Worm (Caenorhabditis elegans) whole organism, L3 larva: ENCODE results near the gene ahsa-1.

Experiments used
- R02D3.7 ChIP-seq: fragments of 150-350 bp; optimal IDR thresholded peaks from 2 replicates; lab custom pipeline; 2014; ENCODE audit warnings: missing biosample characterization, missing genetic modification characterization
- ZK546.5 ChIP-seq: sonication (generic microtip); optimal IDR thresholded peaks from 2 replicates; lab custom pipeline; 2017; ENCODE audit warnings: missing biosample characterization, missing genetic modification characterization
- aly-2 ChIP-seq: fragments of 150-350 bp; optimal IDR thresholded peaks from 2 replicates; lab custom pipeline; 2014; ENCODE audit warnings: missing biosample characterization, missing genetic modification characterization
- ceh-82 ChIP-seq: fragments of 150-350 bp; optimal IDR thresholded peaks from 2 replicates; lab custom pipeline; 2014; ENCODE audit warnings: missing biosample characterization, missing genetic modification characterization
- daf-12 ChIP-seq: fragments of 150-350 bp; optimal IDR thresholded peaks from 2 replicates; lab custom pipeline; 2014; ENCODE audit warnings: missing biosample characterization, missing genetic modification reagents, missing genetic modification characterization
- egl-27 ChIP-seq: sonication (generic microtip); optimal IDR thresholded peaks from 4 replicates; lab custom pipeline; 2017; ENCODE audit warnings: missing biosample characterization, missing genetic modification reagents, missing genetic modification characterization
- egl-5 ChIP-seq: fragments of 150-350 bp; optimal IDR thresholded peaks from 2 replicates; lab custom pipeline; 2017; ENCODE audit warnings: missing biosample characterization, missing genetic modification reagents, missing genetic modification characterization, inconsistent platforms
- elt-1 ChIP-seq: fragments of 150-350 bp; optimal IDR thresholded peaks from 2 replicates; lab custom pipeline; 2014; ENCODE audit warnings: missing biosample characterization, missing genetic modification characterization
- elt-2 ChIP-seq: sonication (generic microtip); optimal IDR thresholded peaks from 2 replicates; lab custom pipeline; 2016; ENCODE audit warnings: missing genetic modification reagents, mild to moderate bottlenecking, missing genetic modification characterization, missing compliant biosample characterization
- elt-3 ChIP-seq, 3 experiments: fragments of 150-350 bp in 1 of 3; sonication (generic microtip) in 2 of 3; optimal IDR thresholded peaks; 2 replicates in 2 of 3; 4 replicates in 1 of 3; lab custom pipeline; 2014 to 2017; ENCODE audit warnings: missing biosample characterization in 3 of 3, missing genetic modification characterization in 3 of 3
- eor-1 ChIP-seq, 2 experiments: fragments of 150-350 bp; optimal IDR thresholded peaks; 2 replicates each; lab custom pipeline; 2014 to 2018; ENCODE audit warnings: missing biosample characterization in 2 of 2, missing genetic modification characterization in 2 of 2
- fkh-10 ChIP-seq: sonication (generic microtip); optimal IDR thresholded peaks from 2 replicates; lab custom pipeline; 2017; ENCODE audit warnings: missing biosample characterization, missing genetic modification reagents, missing genetic modification characterization
- fkh-2 ChIP-seq: fragments of 150-350 bp; optimal IDR thresholded peaks from 2 replicates; lab custom pipeline; 2014; ENCODE audit warnings: missing biosample characterization, missing genetic modification reagents, missing genetic modification characterization
- fos-1 ChIP-seq: fragments of 150-350 bp; optimal IDR thresholded peaks from 2 replicates; lab custom pipeline; 2014; ENCODE audit warnings: missing biosample characterization, missing genetic modification characterization
- hmg-11 ChIP-seq: sonication (generic microtip); optimal IDR thresholded peaks from 2 replicates; lab custom pipeline; 2016; ENCODE audit warnings: missing genetic modification characterization, missing compliant biosample characterization
- lin-39 ChIP-seq: fragments of 150-350 bp; optimal IDR thresholded peaks from 2 replicates; lab custom pipeline; 2018; ENCODE audit warnings: missing biosample characterization, missing genetic modification reagents, missing genetic modification characterization
- lsy-12 ChIP-seq: sonication (generic microtip); optimal IDR thresholded peaks from 2 replicates; lab custom pipeline; 2016; ENCODE audit warnings: mild to moderate bottlenecking, missing genetic modification characterization, missing compliant biosample characterization
- mdl-1 ChIP-seq: fragments of 150-350 bp; optimal IDR thresholded peaks from 2 replicates; lab custom pipeline; 2014; ENCODE audit warnings: missing biosample characterization, missing genetic modification characterization
- mml-1 ChIP-seq: fragments of 150-350 bp; sonication (generic microtip); optimal IDR thresholded peaks from 3 replicates; lab custom pipeline; 2014; ENCODE audit warnings: missing biosample characterization, missing genetic modification characterization
- nfya-1 ChIP-seq: sonication (generic microtip); optimal IDR thresholded peaks from 2 replicates; lab custom pipeline; 2017; ENCODE audit warnings: missing genetic modification characterization, mild to moderate bottlenecking, missing compliant biosample characterization, antibody characterized with exemption, moderate library complexity; ENCODE audit not compliant: insufficient read depth
- nhr-237 ChIP-seq: fragments of 150-350 bp; optimal IDR thresholded peaks from 2 replicates; lab custom pipeline; 2014; ENCODE audit warnings: missing biosample characterization, missing genetic modification characterization
- nhr-43 ChIP-seq: sonication (generic microtip); optimal IDR thresholded peaks from 2 replicates; lab custom pipeline; 2016; ENCODE audit warnings: mild to moderate bottlenecking, missing genetic modification characterization, missing compliant biosample characterization; ENCODE audit not compliant: poor library complexity, severe bottlenecking
- nhr-76 ChIP-seq: fragments of 150-350 bp; sonication (generic microtip); optimal IDR thresholded peaks from 5 replicates; lab custom pipeline; 2014; ENCODE audit warnings: missing biosample characterization, missing genetic modification characterization
- nhr-77 ChIP-seq: fragments of 150-350 bp; optimal IDR thresholded peaks from 2 replicates; lab custom pipeline; 2014; ENCODE audit warnings: missing biosample characterization, missing genetic modification characterization
- pha-4 ChIP-seq: fragments of 150-350 bp; optimal IDR thresholded peaks from 2 replicates; lab custom pipeline; 2014; ENCODE audit warnings: missing biosample characterization, missing genetic modification reagents, missing genetic modification characterization
- pqm-1 ChIP-seq: fragments of 150-350 bp; optimal IDR thresholded peaks from 2 replicates; lab custom pipeline; 2017; ENCODE audit warnings: missing biosample characterization, missing genetic modification characterization, inconsistent platforms
- sea-2 ChIP-seq: fragments of 150-350 bp; sonication (generic microtip); optimal IDR thresholded peaks from 4 replicates; lab custom pipeline; 2014; ENCODE audit warnings: missing biosample characterization, missing genetic modification reagents, missing genetic modification characterization
- snpc-4 ChIP-seq: fragments of 150-350 bp; optimal IDR thresholded peaks from 2 replicates; lab custom pipeline; 2014; ENCODE audit warnings: missing biosample characterization, missing genetic modification characterization
- tbx-2 ChIP-seq: sonication (generic microtip); optimal IDR thresholded peaks from 2 replicates; lab custom pipeline; 2016; ENCODE audit warnings: mild to moderate bottlenecking, missing genetic modification characterization, missing compliant biosample characterization
- unc-39 ChIP-seq: sonication (generic microtip); optimal IDR thresholded peaks from 4 replicates; lab custom pipeline; 2017; ENCODE audit warnings: missing biosample characterization, missing genetic modification characterization
- zag-1 ChIP-seq: fragments of 150-350 bp; optimal IDR thresholded peaks from 2 replicates; lab custom pipeline; 2014; ENCODE audit warnings: missing biosample characterization, missing genetic modification characterization
- ztf-11 ChIP-seq: fragments of 150-350 bp; optimal IDR thresholded peaks from 2 replicates; lab custom pipeline; 2014; ENCODE audit warnings: missing biosample characterization, missing genetic modification characterization
- ztf-4 ChIP-seq: fragments of 150-350 bp; optimal IDR thresholded peaks from 2 replicates; lab custom pipeline; 2014; ENCODE audit warnings: missing biosample characterization, missing genetic modification characterization

ahsa-1 gene

DNA sequence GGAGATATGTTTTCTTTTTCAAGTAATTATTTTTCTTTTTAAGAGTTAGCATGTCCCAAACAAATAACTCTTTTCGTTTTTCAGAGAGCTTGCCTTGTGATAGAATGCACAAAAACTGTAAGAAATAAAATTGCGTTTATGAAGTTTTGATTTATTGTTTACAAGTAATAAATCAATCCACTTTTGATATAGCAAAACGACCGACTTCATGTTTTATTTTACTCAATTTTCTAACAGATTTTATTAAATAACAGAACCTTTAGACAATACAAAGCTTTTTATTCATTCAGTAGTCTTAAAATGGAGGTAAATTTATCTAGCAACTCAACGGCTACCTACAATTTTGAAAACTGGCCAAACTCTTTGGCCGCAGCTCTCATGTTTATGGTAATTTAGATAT, 9.6 kb upstream of the ahsa-1 start, which contains the start of gene srx-78:
Gene srx-78, plus strand, starts transcription at position 301 of the 400 bp plus-strand sequence.
- no peak for TF ChIP-seq elt-1 (tag; lab: Kevin White, UChicago)
- TF ChIP-seq ZK546.5, result no peak
- TF ChIP-seq aly-2, result no peak
- TF ChIP-seq ztf-11 (tag; lab: Kevin White, UChicago), result no peak
- TF ChIP-seq fkh-10 (GFP tag; lab: Kevin White, UChicago), result no peak
- TF ChIP-seq zag-1, result no peak
- no peak for TF ChIP-seq elt-2 (tag; lab: Kevin White, UChicago)
- TF ChIP-seq nhr-76 (tag; lab: Kevin White, UChicago), result no peak
- TF ChIP-seq ceh-82, result no peak
- TF ChIP-seq eor-1 (tag; optimal IDR thresholded peaks at IDR 0.05; lab: Kevin White, UChicago), result no peak
- no peak for TF ChIP-seq mml-1 (tag; lab: Kevin White, UChicago)
- TF ChIP-seq nfya-1 (tag; lab: Kevin White, UChicago), result no peak
- TF ChIP-seq fkh-2, result no peak

DNA sequence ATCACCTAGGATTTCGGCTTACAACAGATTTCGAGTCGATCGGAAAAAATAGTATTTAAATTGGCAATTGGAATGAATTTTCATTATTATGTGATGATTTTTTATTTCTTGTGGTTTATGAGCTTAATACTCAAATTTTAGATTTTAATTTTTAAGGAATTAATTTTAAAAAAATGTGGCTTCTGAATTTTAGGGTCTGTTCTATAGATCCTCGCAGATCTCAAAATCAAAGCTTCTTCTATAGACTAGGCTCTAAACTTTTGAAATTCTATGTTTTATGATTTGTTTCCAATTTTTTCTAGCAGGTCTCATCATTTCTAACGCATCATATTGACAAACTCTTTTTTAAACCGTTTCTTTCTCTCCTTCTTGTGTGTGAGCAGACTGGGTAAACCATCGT, 7.5 kb upstream of the ahsa-1 start, which contains the start of gene txt-12:
Gene txt-12, plus strand, starts transcription at position 301 of the 400 bp plus-strand sequence.
- TF ChIP-seq hmg-11 (tag; lab: Kevin White, UChicago) (no peak), pha-4 (tag; lab: Kevin White, UChicago) (peak; percentile 77)

DNA sequence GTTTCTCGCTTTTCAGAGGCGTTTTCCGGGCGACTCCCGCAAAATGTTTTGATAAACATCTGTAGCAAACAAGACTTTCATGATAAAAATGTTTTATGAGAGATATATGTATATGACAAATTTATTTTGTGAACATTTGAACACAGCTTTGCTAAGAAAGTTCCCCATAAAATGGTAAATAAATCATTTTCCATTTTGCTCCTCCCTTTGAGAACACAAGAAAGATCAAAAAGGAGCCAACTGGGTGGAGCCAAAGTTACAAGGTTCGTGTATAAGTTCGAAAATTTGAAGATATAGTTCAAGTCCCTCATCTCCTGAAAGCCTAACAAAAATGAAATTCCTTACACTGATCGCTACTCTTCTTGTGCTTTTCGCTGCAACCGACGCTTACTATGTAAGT, 5.3 kb upstream of the ahsa-1 start, which contains the start of gene C01G10.17:
Gene C01G10.17, plus strand, starts transcription at position 301 of the 400 bp plus-strand sequence.
- TF ChIP-seq daf-12 (tag; lab: Kevin White, UChicago) (no peak), snpc-4 (tag; lab: Kevin White, UChicago) (no peak), ZK546.5 (no peak), nhr-76 (tag; lab: Kevin White, UChicago) (no peak), lin-39 (no peak), ztf-11 (tag; lab: Kevin White, UChicago) (no peak), pqm-1 (no peak), mdl-1 (tag; lab: Kevin White, UChicago) (no peak), mml-1 (tag; lab: Kevin White, UChicago) (no peak), elt-1 (tag; lab: Kevin White, UChicago) (no peak), aly-2 (no peak), R02D3.7 (tag; lab: Kevin White, UChicago) (no peak), lsy-12 (tag; lab: Kevin White, UChicago) (no peak), nfya-1 (tag; lab: Kevin White, UChicago) (no peak)

DNA sequence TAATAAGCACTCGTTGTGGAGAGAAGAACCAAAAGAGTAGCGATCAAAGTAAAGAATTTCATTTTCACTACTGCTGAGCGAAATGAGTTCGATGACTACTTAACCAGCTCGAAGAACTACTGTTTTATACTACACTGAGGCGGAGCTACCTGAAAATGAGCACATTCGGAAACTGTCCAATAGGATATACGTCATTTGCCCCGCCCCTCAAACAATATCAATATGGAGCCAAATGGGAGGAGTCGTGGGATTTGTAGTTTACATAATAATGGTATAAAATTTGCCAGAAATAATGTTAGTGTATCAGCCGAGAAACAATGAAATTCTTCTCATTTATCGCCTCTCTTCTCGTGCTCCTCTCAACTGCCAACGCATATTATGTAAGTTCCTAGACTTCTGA, 4.3 kb upstream of the ahsa-1 start, which contains the start of the genes C01G10.5 and C01G10.4:
Gene C01G10.5, minus strand, starts transcription at position 101 of the 400 bp plus-strand sequence.
Gene C01G10.4, plus strand, starts transcription at position 303 of the 400 bp plus-strand sequence.
- TF ChIP-seq ztf-4, result no peak
- no peak for TF ChIP-seq mml-1 (tag; lab: Kevin White, UChicago)
- TF ChIP-seq ceh-82, result no peak
- TF ChIP-seq fos-1, result no peak

DNA sequence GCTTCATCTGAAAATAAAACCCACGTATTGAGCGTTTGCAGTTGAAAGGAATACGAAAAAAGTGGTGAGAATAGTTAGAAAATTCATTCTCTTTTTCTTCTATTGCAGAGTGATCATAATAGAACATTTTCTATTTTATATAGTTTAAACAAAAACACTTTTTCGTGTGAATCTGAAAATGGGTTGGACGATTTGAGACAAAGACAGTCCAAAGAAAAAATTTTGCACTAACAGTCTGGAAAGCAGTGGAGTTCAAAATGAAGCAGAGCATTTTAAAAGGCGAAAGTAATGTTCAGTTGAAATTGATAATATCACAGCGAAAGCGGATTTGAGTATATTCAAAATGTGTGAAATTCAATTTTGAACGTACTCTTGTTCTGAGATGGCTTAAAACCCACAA, 3.4 kb upstream of the ahsa-1 start, which contains the start of gene C01G10.18:
Gene C01G10.18, minus strand, starts transcription at position 101 of the 400 bp plus-strand sequence.
- no peak for TF ChIP-seq sea-2
- no peak for TF ChIP-seq fkh-2
- TF ChIP-seq pqm-1, result no peak
- TF ChIP-seq nhr-77, result no peak
- no peak for TF ChIP-seq nhr-237 (tag; lab: Kevin White, UChicago)
- TF ChIP-seq ceh-82, result no peak
- TF ChIP-seq egl-5 (tag; lab: Kevin White, UChicago), result no peak
- no peak for TF ChIP-seq egl-27 (tag; lab: Kevin White, UChicago)
- no peak for TF ChIP-seq nhr-43 (tag; lab: Kevin White, UChicago)
- no peak for TF ChIP-seq mdl-1 (tag; lab: Kevin White, UChicago)
- no peak for TF ChIP-seq tbx-2
- no peak for TF ChIP-seq aly-2
- TF ChIP-seq elt-3 (tag; optimal IDR thresholded peaks at IDR 0.05; lab: Kevin White, UChicago), result no peak
- TF ChIP-seq nfya-1 (tag; lab: Kevin White, UChicago), result no peak
- TF ChIP-seq unc-39 (tag; lab: Kevin White, UChicago), result no peak
